Worm (Caenorhabditis elegans) whole organism, L1 larva: Measurements from ENCODE around the gene ttr-8.
A peak's percentile ranks its signal among the peaks of the same experiment; 100 is the strongest.

Experiments
- C04F5.9 ChIP-seq: sonication (generic microtip); optimal IDR thresholded peaks from 2 replicates; lab custom pipeline; 2016; ENCODE audit warnings: missing genetic modification characterization, missing compliant biosample characterization
- C16A3.4 ChIP-seq: fragments of 150-350 bp; optimal IDR thresholded peaks from 2 replicates; lab custom pipeline; 2014; ENCODE audit warnings: missing biosample characterization, missing genetic modification characterization
- C34B4.2 ChIP-seq: sonication (generic microtip); optimal IDR thresholded peaks from 2 replicates; lab custom pipeline; 2017; ENCODE audit warnings: mild to moderate bottlenecking, missing genetic modification characterization, missing compliant biosample characterization
- F16B12.6 ChIP-seq: fragments of 150-350 bp; optimal IDR thresholded peaks from 2 replicates; lab custom pipeline; 2014; ENCODE audit warnings: missing biosample characterization, missing genetic modification characterization
- Y116A8C.19 ChIP-seq: sonication (generic microtip); optimal IDR thresholded peaks from 2 replicates; lab custom pipeline; 2016; ENCODE audit warnings: missing compliant biosample characterization, missing genetic modification characterization, borderline replicate concordance
- aha-1 ChIP-seq: fragments of 150-350 bp; optimal IDR thresholded peaks from 2 replicates; lab custom pipeline; 2014; ENCODE audit warnings: missing biosample characterization, missing genetic modification characterization
- aly-2 ChIP-seq: fragments of 150-350 bp; optimal IDR thresholded peaks from 2 replicates; lab custom pipeline; 2014; ENCODE audit warnings: missing biosample characterization, missing genetic modification characterization
- ama-1 ChIP-seq: fragments of 150-350 bp; optimal IDR thresholded peaks from 2 replicates; lab custom pipeline; 2014
- blmp-1 ChIP-seq: fragments of 150-350 bp; optimal IDR thresholded peaks from 2 replicates; lab custom pipeline; 2014; ENCODE audit warnings: missing biosample characterization, missing genetic modification characterization
- ceh-63 ChIP-seq: fragments of 200-800 bp; sonication (Bioruptor generic); optimal IDR thresholded peaks from 2 replicates; lab custom pipeline; 2018; ENCODE audit warnings: mild to moderate bottlenecking, missing genetic modification characterization, missing compliant biosample characterization
- ceh-8 ChIP-seq: fragments of 200-800 bp; sonication (Bioruptor generic); optimal IDR thresholded peaks from 2 replicates; lab custom pipeline; 2018; ENCODE audit warnings: mild to moderate bottlenecking, missing genetic modification characterization, moderate library complexity, missing compliant biosample characterization
- ceh-82 ChIP-seq, 3 experiments: fragments of 150-350 bp in 1 of 3; sonication (generic microtip) in 2 of 3; optimal IDR thresholded peaks; 2 replicates each; lab custom pipeline; 2014 to 2017; ENCODE audit warnings: missing biosample characterization in 3 of 3, missing genetic modification characterization in 3 of 3
- ceh-90 ChIP-seq: sonication (generic microtip); optimal IDR thresholded peaks from 2 replicates; lab custom pipeline; 2016; ENCODE audit warnings: missing genetic modification characterization, missing compliant biosample characterization
- efl-3 ChIP-seq: fragments of 200-800 bp; sonication (Bioruptor generic); optimal IDR thresholded peaks from 2 replicates; lab custom pipeline; 2018; ENCODE audit warnings: mild to moderate bottlenecking, missing genetic modification characterization, missing compliant biosample characterization
- egl-13 ChIP-seq: sonication (generic microtip); optimal IDR thresholded peaks from 2 replicates; lab custom pipeline; 2016; ENCODE audit warnings: missing genotype, missing genetic modification reagents, missing genetic modification characterization, missing compliant biosample characterization
- egl-27 ChIP-seq, 2 experiments: fragments of 150-350 bp in 1 of 2; sonication (generic microtip); optimal IDR thresholded peaks; 3 replicates each; lab custom pipeline; 2017 to 2018; ENCODE audit warnings: missing biosample characterization in 2 of 2, missing genetic modification characterization in 2 of 2, missing genetic modification reagents in 2 of 2
- elt-2 ChIP-seq: sonication (generic microtip); optimal IDR thresholded peaks from 2 replicates; lab custom pipeline; 2016; ENCODE audit warnings: missing genetic modification characterization, mild to moderate bottlenecking, inconsistent platforms, missing compliant biosample characterization, missing genetic modification reagents
- elt-3 ChIP-seq, 6 experiments: fragments of 150-350 bp in 1 of 6; sonication (generic microtip); optimal IDR thresholded peaks; 2 replicates each; lab custom pipeline; 2017 to 2018; ENCODE audit warnings: missing biosample characterization in 6 of 6, missing genetic modification characterization in 6 of 6, inconsistent platforms in 1 of 6
- fkh-10 ChIP-seq: sonication (generic microtip); optimal IDR thresholded peaks from 2 replicates; lab custom pipeline; 2017; ENCODE audit warnings: missing biosample characterization, missing genetic modification reagents, missing genetic modification characterization
- fos-1 ChIP-seq: fragments of 150-350 bp; optimal IDR thresholded peaks from 2 replicates; lab custom pipeline; 2014; ENCODE audit warnings: missing biosample characterization, missing genetic modification characterization
- hlh-4 ChIP-seq: sonication (generic microtip); optimal IDR thresholded peaks from 2 replicates; lab custom pipeline; 2016; ENCODE audit warnings: mild to moderate bottlenecking, missing genetic modification characterization, missing compliant biosample characterization
- irx-1 ChIP-seq: sonication (generic microtip); optimal IDR thresholded peaks from 2 replicates; lab custom pipeline; 2016; ENCODE audit warnings: missing genetic modification characterization, missing compliant biosample characterization
- jun-1 ChIP-seq: fragments of 150-350 bp; optimal IDR thresholded peaks from 2 replicates; lab custom pipeline; 2014; ENCODE audit warnings: missing biosample characterization, missing genetic modification reagents, missing genetic modification characterization
- lin-13 ChIP-seq: fragments of 150-350 bp; optimal IDR thresholded peaks from 2 replicates; lab custom pipeline; 2014; ENCODE audit warnings: missing biosample characterization, missing genetic modification reagents, missing genetic modification characterization
- lin-39 ChIP-seq: fragments of 150-350 bp; optimal IDR thresholded peaks from 2 replicates; lab custom pipeline; 2014; ENCODE audit warnings: missing biosample characterization, missing genetic modification reagents, missing genetic modification characterization
- lir-3 ChIP-seq: sonication (generic microtip); optimal IDR thresholded peaks from 2 replicates; lab custom pipeline; 2016; ENCODE audit warnings: mild to moderate bottlenecking, missing genetic modification characterization, moderate library complexity, missing compliant biosample characterization; ENCODE audit not compliant: poor library complexity
- mdl-1 ChIP-seq, 2 experiments: fragments of 150-350 bp; optimal IDR thresholded peaks; 2 replicates each; lab custom pipeline; 2014 to 2017; ENCODE audit warnings: missing biosample characterization in 2 of 2, missing genetic modification characterization in 2 of 2, inconsistent platforms in 1 of 2
- mef-2 ChIP-seq: fragments of 150-350 bp; optimal IDR thresholded peaks from 2 replicates; lab custom pipeline; 2014; ENCODE audit warnings: missing biosample characterization, missing genetic modification characterization
- mep-1 ChIP-seq: fragments of 150-350 bp; optimal IDR thresholded peaks from 2 replicates; lab custom pipeline; 2014; ENCODE audit warnings: missing biosample characterization, missing genetic modification characterization
- nhr-12 ChIP-seq: sonication (generic microtip); optimal IDR thresholded peaks from 2 replicates; lab custom pipeline; 2017; ENCODE audit warnings: missing biosample characterization, missing genetic modification characterization
- nhr-20 ChIP-seq: sonication (generic microtip); optimal IDR thresholded peaks from 2 replicates; lab custom pipeline; 2016; ENCODE audit warnings: mild to moderate bottlenecking, missing genetic modification characterization, missing compliant biosample characterization
- nhr-237 ChIP-seq: fragments of 150-350 bp; optimal IDR thresholded peaks from 2 replicates; lab custom pipeline; 2014; ENCODE audit warnings: missing biosample characterization, missing genetic modification characterization
- nhr-28 ChIP-seq: fragments of 150-350 bp; optimal IDR thresholded peaks from 2 replicates; lab custom pipeline; 2014; ENCODE audit warnings: missing biosample characterization, missing genetic modification characterization
- nhr-47 ChIP-seq: sonication (generic microtip); optimal IDR thresholded peaks from 2 replicates; lab custom pipeline; 2016; ENCODE audit warnings: mild to moderate bottlenecking, missing genetic modification characterization, moderate library complexity, missing compliant biosample characterization
- nhr-71 ChIP-seq: sonication (generic microtip); optimal IDR thresholded peaks from 2 replicates; lab custom pipeline; 2016; ENCODE audit warnings: mild to moderate bottlenecking, missing genetic modification characterization, moderate library complexity, missing compliant biosample characterization
- nhr-84 ChIP-seq: sonication (generic microtip); optimal IDR thresholded peaks from 2 replicates; lab custom pipeline; 2017; ENCODE audit warnings: missing biosample characterization, missing genetic modification characterization
- nhr-90 ChIP-seq: sonication (generic microtip); optimal IDR thresholded peaks from 2 replicates; lab custom pipeline; 2016; ENCODE audit warnings: mild to moderate bottlenecking, missing genetic modification characterization, missing compliant biosample characterization; ENCODE audit not compliant: poor library complexity
- pag-3 ChIP-seq: sonication (generic microtip); optimal IDR thresholded peaks from 2 replicates; lab custom pipeline; 2017; ENCODE audit warnings: missing genetic modification characterization, mild to moderate bottlenecking, missing compliant biosample characterization, antibody characterized with exemption, borderline replicate concordance; ENCODE audit not compliant: insufficient read depth
- pax-3 ChIP-seq: fragments of 200-800 bp; sonication (Bioruptor generic); optimal IDR thresholded peaks from 2 replicates; lab custom pipeline; 2018; ENCODE audit warnings: mild to moderate bottlenecking, missing genetic modification characterization, moderate library complexity, missing compliant biosample characterization
- pqm-1 ChIP-seq: sonication (generic microtip); optimal IDR thresholded peaks from 3 replicates; lab custom pipeline; 2017; ENCODE audit warnings: missing biosample characterization, missing genetic modification characterization
- skn-1 ChIP-seq: fragments of 150-350 bp; optimal IDR thresholded peaks from 2 replicates; lab custom pipeline; 2014; ENCODE audit warnings: missing biosample characterization, missing genetic modification characterization
- snpc-4 ChIP-seq: fragments of 150-350 bp; optimal IDR thresholded peaks from 2 replicates; lab custom pipeline; 2014; ENCODE audit warnings: missing biosample characterization, missing genetic modification characterization
- snu-23 ChIP-seq: sonication (generic microtip); optimal IDR thresholded peaks from 2 replicates; lab custom pipeline; 2016; ENCODE audit warnings: missing genetic modification characterization, missing compliant biosample characterization
- swsn-7 ChIP-seq: sonication (generic microtip); optimal IDR thresholded peaks from 2 replicates; lab custom pipeline; 2016; ENCODE audit warnings: missing genetic modification characterization, missing compliant biosample characterization
- tbx-2 ChIP-seq: sonication (generic microtip); optimal IDR thresholded peaks from 2 replicates; lab custom pipeline; 2016; ENCODE audit warnings: missing genetic modification characterization, missing compliant biosample characterization
- tlp-1 ChIP-seq: fragments of 150-350 bp; optimal IDR thresholded peaks from 2 replicates; lab custom pipeline; 2014; ENCODE audit warnings: missing biosample characterization, missing genetic modification characterization
- unc-130 ChIP-seq: fragments of 150-350 bp; optimal IDR thresholded peaks from 2 replicates; lab custom pipeline; 2017; ENCODE audit warnings: missing biosample characterization, missing genetic modification characterization, inconsistent platforms
- unc-62 ChIP-seq: fragments of 150-350 bp; optimal IDR thresholded peaks from 2 replicates; lab custom pipeline; 2014; ENCODE audit warnings: missing biosample characterization, missing genetic modification reagents, missing genetic modification characterization
- unc-86 ChIP-seq: sonication (generic microtip); optimal IDR thresholded peaks from 2 replicates; lab custom pipeline; 2016; ENCODE audit warnings: missing genetic modification characterization, missing compliant biosample characterization
- unc-98 ChIP-seq: fragments of 200-800 bp; sonication (Bioruptor generic); IDR thresholded peaks from 2 replicates; pipeline ENCODE4 v1.3.6; 2022; ENCODE audit warnings: missing genetic modification characterization, missing compliant biosample characterization
- vab-15 ChIP-seq: sonication (generic microtip); optimal IDR thresholded peaks from 2 replicates; lab custom pipeline; 2017; ENCODE audit warnings: missing genotype, mild to moderate bottlenecking, missing genetic modification characterization, missing compliant biosample characterization
- xbp-1 ChIP-seq: sonication (generic microtip); optimal IDR thresholded peaks from 2 replicates; lab custom pipeline; 2016; ENCODE audit warnings: missing genetic modification characterization, missing compliant biosample characterization
- zip-4 ChIP-seq: fragments of 200-800 bp; sonication (Bioruptor generic); optimal IDR thresholded peaks from 2 replicates; lab custom pipeline; 2018; ENCODE audit warnings: mild to moderate bottlenecking, missing genetic modification characterization, moderate library complexity, missing compliant biosample characterization

Gene ttr-8

DNA sequence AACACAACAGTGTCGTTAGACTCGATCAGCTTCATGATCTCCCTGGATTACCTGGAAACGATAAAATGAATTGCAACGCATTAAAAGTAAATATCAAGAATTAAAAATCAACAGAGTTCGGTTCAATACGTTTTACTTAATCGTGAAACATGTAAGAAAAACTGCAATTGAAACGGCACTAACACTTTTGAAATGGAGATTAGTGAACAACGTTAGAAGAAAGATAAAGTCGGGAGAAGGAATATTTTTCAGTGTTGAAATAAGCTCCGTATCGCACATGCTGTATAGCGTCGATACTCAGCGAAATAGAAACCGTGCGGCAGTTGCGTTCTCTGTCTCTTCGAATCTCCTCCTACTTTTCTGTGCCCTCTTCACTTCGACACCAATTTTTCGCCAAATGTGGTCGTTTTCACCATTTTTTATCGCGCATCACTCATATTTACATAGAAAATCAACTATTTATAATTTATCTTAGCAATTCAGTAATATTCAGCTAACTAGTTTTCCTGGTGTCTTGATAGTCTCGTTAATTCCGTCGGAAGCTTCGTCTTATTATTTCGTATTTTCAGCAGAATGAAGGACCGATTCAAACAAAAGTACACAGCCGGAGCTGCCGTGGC, 7.7 kb upstream of the ttr-8 start, which contains the start of the genes rpl-9 and lpd-7 (continued):
- peak; percentile 80 for TF ChIP-seq unc-130
- TF ChIP-seq nhr-28 (tag; lab: Kevin White, UChicago), result no peak
- peak; percentile 4 for TF ChIP-seq lin-39 (tag; lab: Kevin White, UChicago)
- peak; percentile 45 for TF ChIP-seq lir-3
- TF ChIP-seq aha-1 (tag; lab: Kevin White, UChicago), result no peak
- peak; percentile 87 for TF ChIP-seq mep-1 (tag; lab: Kevin White, UChicago)
- no peak for TF ChIP-seq pag-3 (tag; lab: Kevin White, UChicago)
- TF ChIP-seq tbx-2, result peak; percentile 68
- peak; percentile 90 for TF ChIP-seq skn-1 (tag; lab: Kevin White, UChicago)
- no peak for TF ChIP-seq unc-62
- TF ChIP-seq F16B12.6, result peak; percentile 74
- no peak for TF ChIP-seq ceh-8 (GFP tag; lab: Kevin White, UChicago)
- no peak for TF ChIP-seq mef-2
- peak; percentile 73 for TF ChIP-seq jun-1
- no peak for TF ChIP-seq hlh-4
- TF ChIP-seq blmp-1 (tag; lab: Kevin White, UChicago), result peak; percentile 73
- TF ChIP-seq egl-27 (tag; optimal IDR thresholded peaks at IDR 0.05; lab: Kevin White, UChicago), result peak in 1 of 2 experiments; percentile 27
- TF ChIP-seq egl-13 (tag; lab: Kevin White, UChicago), result peak; percentile 39
- TF ChIP-seq vab-15 (tag; lab: Kevin White, UChicago), result peak; percentile 29
- TF ChIP-seq ceh-90 (tag; lab: Kevin White, UChicago), result no peak
- TF ChIP-seq mdl-1 (tag; optimal IDR thresholded peaks at IDR 0.05; lab: Kevin White, UChicago), result peak in 1 of 2 experiments; percentile 81
- peak; percentile 76 for TF ChIP-seq nhr-90 (tag; lab: Kevin White, UChicago)
- peak; percentile 88 for TF ChIP-seq snu-23 (GFP tag; lab: Kevin White, UChicago)
- TF ChIP-seq efl-3, result no peak
- peak; percentile 57 for TF ChIP-seq pax-3
- no peak for TF ChIP-seq snpc-4 (tag; lab: Kevin White, UChicago)
- TF ChIP-seq Y116A8C.19 (tag; lab: Kevin White, UChicago), result no peak
- TF ChIP-seq irx-1 (tag; lab: Kevin White, UChicago), result peak; percentile 41
- TF ChIP-seq fos-1, result peak; percentile 75
- peak; percentile 31 for TF ChIP-seq nhr-237
- peak; percentile 80 for TF ChIP-seq xbp-1
- TF ChIP-seq C04F5.9 (tag; lab: Kevin White, UChicago), result peak; percentile 18
- TF ChIP-seq fkh-10 (GFP tag; lab: Kevin White, UChicago), result peak; percentile 22
- TF ChIP-seq elt-2, result no peak
- peak in 4 of 6 experiments; percentile 28 to 87 (median 73) for TF ChIP-seq elt-3 (tag; optimal IDR thresholded peaks at IDR 0.05; lab: Kevin White, UChicago)
- peak; percentile 20 for TF ChIP-seq ama-1 (lab: Kevin White, UChicago)
- peak; percentile 34 for TF ChIP-seq aly-2 (tag; lab: Kevin White, UChicago)
- peak; percentile 66 for TF ChIP-seq unc-86 (tag; lab: Kevin White, UChicago)
- peak; percentile 79 for TF ChIP-seq nhr-20
- no peak for TF ChIP-seq nhr-84 (tag; lab: Kevin White, UChicago)
- no peak for TF ChIP-seq unc-98 (GFP tag; lab: Robert Waterston, UW)
- no peak for TF ChIP-seq pqm-1 (tag; lab: Kevin White, UChicago)
- peak; percentile 97 for TF ChIP-seq C16A3.4 (tag; lab: Kevin White, UChicago)
- peak; percentile 86 for TF ChIP-seq nhr-71 (tag; lab: Kevin White, UChicago)
- TF ChIP-seq tlp-1, result no peak
- peak; percentile 84 for TF ChIP-seq lin-13 (GFP tag; lab: Kevin White, UChicago)
- no peak for TF ChIP-seq ceh-63 (GFP tag; lab: Kevin White, UChicago)
- TF ChIP-seq swsn-7, result peak; percentile 75
- no peak for TF ChIP-seq C34B4.2 (tag; lab: Kevin White, UChicago)
- TF ChIP-seq ceh-82 (tag; optimal IDR thresholded peaks at IDR 0.05; lab: Kevin White, UChicago), result peak; percentile 68 to 92 (median 78)
- peak; percentile 82 for TF ChIP-seq nhr-47 (tag; lab: Kevin White, UChicago)
- TF ChIP-seq zip-4 (GFP tag; lab: Kevin White, UChicago), result no peak
- TF ChIP-seq nhr-12 (tag; lab: Kevin White, UChicago), result no peak
